Worm (Caenorhabditis elegans): ENCODE results near the gene F22B7.1.

F22B7.1 gene

DNA sequence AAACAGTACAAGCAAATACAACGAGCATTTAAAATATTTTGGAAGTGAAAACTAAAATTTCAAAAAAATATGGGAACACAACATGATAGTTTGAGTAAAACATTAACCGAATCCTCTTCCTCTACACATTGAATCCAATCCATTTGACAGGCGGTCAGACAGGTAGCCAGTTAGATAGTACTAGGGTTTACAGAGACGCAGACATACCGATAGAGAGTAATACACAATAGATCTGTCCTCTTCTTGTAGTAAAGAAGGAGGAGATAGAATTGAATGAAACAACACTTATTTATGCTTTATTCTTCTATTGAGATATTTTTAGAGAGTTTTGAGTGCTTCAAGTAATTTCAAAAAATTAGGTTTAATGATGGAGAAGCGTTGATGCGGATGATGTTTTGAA is 3.6 kb downstream of the F22B7.1 start (continued):
- TF ChIP-seq grh-1 (GFP tag; IDR thresholded peaks at IDR 0.05) (no peak), mep-1 (tag; optimal IDR thresholded peaks at IDR 0.05) (peak; percentile 16), efl-1 (optimal IDR thresholded peaks at IDR 0.05) (peak; percentile 0 to 9), efl-1 (GFP tag; optimal IDR thresholded peaks at IDR 0.05 in 1 of 2) (no peak), lsy-2 (tag; optimal IDR thresholded peaks at IDR 0.05) (no peak), efl-3 (GFP tag; optimal IDR thresholded peaks at IDR 0.05) (no peak)

- TF ChIP-seq aha-1 (tag; optimal IDR thresholded peaks at IDR 0.05): no peak
- no peak for TF ChIP-seq nhr-28 (tag; optimal IDR thresholded peaks at IDR 0.05)
- no peak for TF ChIP-seq mab-9 (GFP tag; IDR thresholded peaks at IDR 0.05)
- no peak for TF ChIP-seq lin-35 (GFP tag; optimal IDR thresholded peaks at IDR 0.05)
- TF ChIP-seq hlh-4 (tag; optimal IDR thresholded peaks at IDR 0.05): no peak
- no peak for TF ChIP-seq C34B4.2 (tag; optimal IDR thresholded peaks at IDR 0.05)
- TF ChIP-seq fkh-8 (tag; optimal IDR thresholded peaks at IDR 0.05): no peak
- no peak for TF ChIP-seq skn-1 (tag; optimal IDR thresholded peaks at IDR 0.05)
- TF ChIP-seq egl-13 (tag; optimal IDR thresholded peaks at IDR 0.05): no peak
- no peak for TF ChIP-seq lir-3 (tag; optimal IDR thresholded peaks at IDR 0.05; ENCODE audit: poor library complexity)
- TF ChIP-seq elt-2 (tag; optimal IDR thresholded peaks at IDR 0.05): no peak
- no peak for TF ChIP-seq lin-15B (tag; optimal IDR thresholded peaks at IDR 0.05)
- TF ChIP-seq tbx-2 (tag; optimal IDR thresholded peaks at IDR 0.05): no peak
- TF ChIP-seq nhr-76 (tag; optimal IDR thresholded peaks at IDR 0.05): no peak
- no peak for TF ChIP-seq ztf-4 (tag; optimal IDR thresholded peaks at IDR 0.05)
- no peak for TF ChIP-seq elt-3 (tag; optimal IDR thresholded peaks at IDR 0.05)
- no peak for TF ChIP-seq lin-14 (GFP tag; optimal IDR thresholded peaks at IDR 0.05)
Observed at ce11 chrIII:8674980-8675485, 9.9 kb downstream of the F22B7.1 start, which contains the start of gene pgl-2. pgl-2 (minus strand) TSS chrIII:8675435.

DNA sequence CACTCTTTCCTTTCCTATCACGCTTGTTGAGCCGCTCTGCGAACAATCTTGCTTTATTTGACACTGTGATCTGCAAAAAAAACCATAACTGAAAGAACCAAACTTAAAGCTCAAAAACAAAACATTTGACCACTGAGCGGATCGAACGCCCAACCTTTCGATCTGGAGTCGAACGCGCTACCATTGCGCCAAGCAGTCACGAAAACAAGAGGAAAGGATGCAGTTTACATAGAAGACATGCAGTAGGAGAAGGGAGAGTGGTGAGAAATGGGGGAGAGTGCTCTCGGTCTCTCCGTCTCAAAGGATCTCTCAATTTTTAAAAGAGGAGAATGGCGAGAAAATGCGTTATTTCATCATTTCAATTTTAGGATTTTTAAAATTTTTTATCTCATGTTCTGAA is 13.2 kb downstream of the F22B7.1 start:
- TF ChIP-seq Y116A8C.19 (tag; optimal IDR thresholded peaks at IDR 0.05; ENCODE audit: borderline replicate concordance) (no peak), nhr-11 (tag; optimal IDR thresholded peaks at IDR 0.05) (no peak), swsn-7 (tag; optimal IDR thresholded peaks at IDR 0.05) (peak; percentile 71), jun-1 (tag; optimal IDR thresholded peaks at IDR 0.05) (peak; percentile 61), lsy-2 (tag; optimal IDR thresholded peaks at IDR 0.05) (peak; percentile 58 to 73), fkh-10 (GFP tag; optimal IDR thresholded peaks at IDR 0.05) (peak; percentile 52), lin-35 (GFP tag; optimal IDR thresholded peaks at IDR 0.05) (peak; percentile 58 to 82), efl-1 (optimal IDR thresholded peaks at IDR 0.05) (peak; percentile 66 to 70), efl-1 (GFP tag; optimal IDR thresholded peaks at IDR 0.05 in 1 of 2) (peak; percentile 55 to 96), nhr-12 (tag; optimal IDR thresholded peaks at IDR 0.05) (no peak), unc-62 (GFP tag; optimal IDR thresholded peaks at IDR 0.05) (no peak), nhr-71 (tag; optimal IDR thresholded peaks at IDR 0.05) (peak; percentile 79), dpl-1 (GFP tag; optimal IDR thresholded peaks at IDR 0.05) (peak; percentile 26 to 49 (median 49)), lin-39 (tag; optimal IDR thresholded peaks at IDR 0.05) (no peak), isw-1 (GFP tag; IDR thresholded peaks at IDR 0.05) (peak; percentile 24; the same call in 1 of the 2 replicates), pqm-1 (tag; optimal IDR thresholded peaks at IDR 0.05) (no peak), sptf-1 (tag; optimal IDR thresholded peaks at IDR 0.05) (no peak), unc-98 (GFP tag; IDR thresholded peaks at IDR 0.05) (no peak), nhr-19 (GFP tag; conservative IDR thresholded peaks at IDR 0.05) (peak; percentile 76), mab-9 (GFP tag; IDR thresholded peaks at IDR 0.05) (no peak), nhr-20 (tag; optimal IDR thresholded peaks at IDR 0.05) (peak; percentile 68), ceh-90 (tag; optimal IDR thresholded peaks at IDR 0.05) (peak; percentile 12), ceh-88 (GFP tag; IDR thresholded peaks at IDR 0.05) (0 out of 2 replicates have a peak, but pooled peaks have one; percentile 19), nhr-85 (tag) (peak; percentile 80), zip-4 (GFP tag; optimal IDR thresholded peaks at IDR 0.05) (peak; percentile 36), unc-86 (tag; optimal IDR thresholded peaks at IDR 0.05) (peak; percentile 28), aly-2 (tag; optimal IDR thresholded peaks at IDR 0.05) (peak; percentile 70), ets-5 (GFP tag; IDR thresholded peaks at IDR 0.05) (no peak), mep-1 (tag; optimal IDR thresholded peaks at IDR 0.05) (peak; percentile 71), fos-1 (tag; optimal IDR thresholded peaks at IDR 0.05) (peak; percentile 24), unc-130 (tag; optimal IDR thresholded peaks at IDR 0.05) (no peak), alr-1 (tag; optimal IDR thresholded peaks at IDR 0.05; ENCODE audit: borderline replicate concordance) (no peak), nhr-237 (tag; optimal IDR thresholded peaks at IDR 0.05) (no peak), ama-1 (optimal IDR thresholded peaks at IDR 0.05) (peak; percentile 34)

Measured in whole organism, L1 larva.